Fruit fly (Drosophila melanogaster) whole organism, embryonic: Measurements from ENCODE around the gene CG13622.

Experiments used
- Asciz ChIP-seq: fragments of 200-800 bp; sonication (Bioruptor generic); optimal IDR thresholded peaks from 2 replicates; lab custom pipeline; 2017; ENCODE audit warnings: missing biosample characterization, mild to moderate bottlenecking, missing genetic modification characterization, missing genetic modification reagents
- CG10209 ChIP-seq: fragments of 200-800 bp; sonication (Bioruptor generic); optimal IDR thresholded peaks from 3 replicates; lab custom pipeline; 2017; ENCODE audit warnings: missing biosample characterization, mild to moderate bottlenecking, missing genetic modification characterization, missing genetic modification reagents
- CG10366 ChIP-seq: fragments of 200-800 bp; sonication (Bioruptor generic); IDR thresholded peaks from 2 replicates; pipeline ENCODE4 v1.3.6; 2022; ENCODE audit warnings: missing biosample characterization, missing genetic modification characterization
- CG1233 ChIP-seq: fragments of 200-800 bp; sonication (Bioruptor generic); optimal IDR thresholded peaks from 4 replicates; lab custom pipeline; 2018; ENCODE audit warnings: missing biosample characterization, mild to moderate bottlenecking, missing genetic modification characterization
- CG12391 ChIP-seq: fragments of 200-800 bp; sonication (Bioruptor generic); optimal IDR thresholded peaks from 3 replicates; lab custom pipeline; 2018; ENCODE audit warnings: missing biosample characterization, mild to moderate bottlenecking, missing genetic modification characterization, moderate library complexity
- CG13424 ChIP-seq: fragments of 200-800 bp; sonication (Bioruptor generic); optimal IDR thresholded peaks from 2 replicates; lab custom pipeline; 2019; ENCODE audit warnings: missing biosample characterization, mild to moderate bottlenecking, missing genetic modification characterization, moderate library complexity
- CG14441 ChIP-seq: fragments of 200-800 bp; sonication (Bioruptor generic); IDR thresholded peaks from 2 replicates; pipeline ENCODE4 v1.3.6; 2022; ENCODE audit warnings: missing biosample characterization, missing genetic modification characterization
- CG15479 ChIP-seq: fragments of 200-800 bp; sonication (Bioruptor generic); optimal IDR thresholded peaks from 3 replicates; lab custom pipeline; 2019; ENCODE audit warnings: missing biosample characterization, mild to moderate bottlenecking, missing genetic modification characterization, moderate library complexity
- CG17829 ChIP-seq: fragments of 200-800 bp; optimal IDR thresholded peaks from 2 replicates; lab custom pipeline; 2019; ENCODE audit warnings: missing biosample characterization, mild to moderate bottlenecking, missing genetic modification characterization, moderate library complexity
- CG2712 ChIP-seq: fragments of 200-800 bp; optimal IDR thresholded peaks from 3 replicates; lab custom pipeline; 2019; ENCODE audit warnings: missing biosample characterization, mild to moderate bottlenecking, missing genetic modification characterization, moderate library complexity
- CG34224 ChIP-seq: fragments of 200-800 bp; sonication (Bioruptor generic); IDR thresholded peaks from 3 replicates; pipeline ENCODE4 v1.3.6; 2022; ENCODE audit warnings: missing biosample characterization, missing genetic modification characterization; ENCODE audit not compliant: partially characterized antibody
- CG3838 ChIP-seq: fragments of 200-800 bp; sonication (Bioruptor generic); optimal IDR thresholded peaks from 3 replicates; lab custom pipeline; 2016; ENCODE audit warnings: missing biosample characterization, missing genetic modification characterization
- CG42726 ChIP-seq: fragments of 200-800 bp; sonication (Bioruptor generic); IDR thresholded peaks from 2 replicates; pipeline ENCODE4 v1.3.6; 2022; ENCODE audit warnings: missing biosample characterization, missing genetic modification characterization; ENCODE audit not compliant: partially characterized antibody
- CG4328 ChIP-seq: fragments of 200-800 bp; sonication (Bioruptor generic); optimal IDR thresholded peaks from 3 replicates; lab custom pipeline; 2017; ENCODE audit warnings: missing biosample characterization, missing genetic modification reagents, missing genetic modification characterization
- CG4730 ChIP-seq: fragments of 200-800 bp; sonication (Bioruptor generic); IDR thresholded peaks from 2 replicates; pipeline ENCODE4 v1.3.6; 2022; ENCODE audit warnings: missing biosample characterization, missing genetic modification characterization
- CG6813 ChIP-seq: fragments of 200-800 bp; sonication (Bioruptor generic); optimal IDR thresholded peaks from 2 replicates; lab custom pipeline; 2017; ENCODE audit warnings: missing biosample characterization, missing genetic modification characterization, mild to moderate bottlenecking, moderate library complexity, missing genetic modification reagents
- CG7786 ChIP-seq: fragments of 200-800 bp; sonication (Bioruptor generic); optimal IDR thresholded peaks from 2 replicates; lab custom pipeline; 2016; ENCODE audit warnings: missing biosample characterization, missing genetic modification characterization
- CG7987 ChIP-seq: fragments of 200-800 bp; sonication (Bioruptor generic); optimal IDR thresholded peaks from 2 replicates; lab custom pipeline; 2018; ENCODE audit warnings: missing biosample characterization, mild to moderate bottlenecking, missing genetic modification characterization, moderate library complexity
- CG8359 ChIP-seq: fragments of 200-800 bp; sonication (Bioruptor generic); optimal IDR thresholded peaks from 2 replicates; lab custom pipeline; 2017; ENCODE audit warnings: missing biosample characterization, mild to moderate bottlenecking, missing genetic modification characterization, borderline replicate concordance
- Deaf1 ChIP-seq: fragments of 200-800 bp; optimal IDR thresholded peaks from 3 replicates; lab custom pipeline; 2019; ENCODE audit warnings: missing biosample characterization, mild to moderate bottlenecking, missing genetic modification characterization, moderate library complexity
- Dip2 ChIP-seq: fragments of 200-800 bp; sonication (Bioruptor generic); IDR thresholded peaks from 2 replicates; pipeline ENCODE4 v1.3.6; 2022; ENCODE audit warnings: missing biosample characterization, missing genetic modification characterization
- Drgx ChIP-seq: fragments of 200-800 bp; sonication (Bioruptor generic); IDR thresholded peaks from 2 replicates; pipeline ENCODE4 v1.3.6; 2022; ENCODE audit warnings: missing biosample characterization, missing genetic modification characterization
- GATAe ChIP-seq: fragments of 200-800 bp; sonication (Bioruptor generic); conservative IDR thresholded peaks from 2 replicates; pipeline ENCODE4 v1.3.6; 2022; ENCODE audit warnings: missing biosample characterization, missing genetic modification characterization
- Gsc ChIP-seq: fragments of 200-800 bp; sonication (Bioruptor generic); IDR thresholded peaks from 2 replicates; pipeline ENCODE4 v1.3.6; 2022; ENCODE audit warnings: missing biosample characterization, missing genetic modification characterization
- Myb ChIP-seq: fragments of 200-800 bp; sonication (Bioruptor generic); optimal IDR thresholded peaks from 2 replicates; lab custom pipeline; 2016; ENCODE audit warnings: missing biosample characterization, missing genetic modification characterization
- Rfx ChIP-seq: fragments of 200-800 bp; sonication (Bioruptor generic); IDR thresholded peaks from 2 replicates; pipeline ENCODE4 v1.3.6; 2022; ENCODE audit warnings: missing biosample characterization, missing genetic modification characterization
- Sox102F ChIP-seq: fragments of 200-800 bp; sonication (Bioruptor generic); optimal IDR thresholded peaks from 2 replicates; lab custom pipeline; 2018; ENCODE audit warnings: missing biosample characterization, mild to moderate bottlenecking, missing genetic modification characterization, moderate library complexity
- Usf ChIP-seq: fragments of 200-800 bp; sonication (Bioruptor generic); optimal IDR thresholded peaks from 2 replicates; lab custom pipeline; 2017; ENCODE audit warnings: missing genotype, missing biosample characterization, missing genetic modification characterization
- abd-A ChIP-seq: fragments of 200-800 bp; sonication (Bioruptor generic); optimal IDR thresholded peaks from 3 replicates; lab custom pipeline; 2019; ENCODE audit warnings: missing biosample characterization, mild to moderate bottlenecking, missing genetic modification characterization, moderate library complexity
- ap ChIP-seq: fragments of 200-800 bp; sonication (Bioruptor generic); IDR thresholded peaks from 2 replicates; pipeline ENCODE4 v1.3.6; 2022; ENCODE audit warnings: missing biosample characterization, missing genetic modification characterization
- ato ChIP-seq: fragments of 200-800 bp; sonication (Bioruptor generic); IDR thresholded peaks from 2 replicates; pipeline ENCODE4 v1.3.6; 2022; ENCODE audit warnings: missing biosample characterization, missing genetic modification characterization; ENCODE audit not compliant: partially characterized antibody
- da ChIP-seq: fragments of 200-800 bp; sonication (Bioruptor generic); optimal IDR thresholded peaks from 2 replicates; lab custom pipeline; 2016; ENCODE audit warnings: missing biosample characterization, missing genetic modification characterization
- dm ChIP-seq: fragments of 200-800 bp; sonication (Bioruptor generic); optimal IDR thresholded peaks from 3 replicates; lab custom pipeline; 2016; ENCODE audit warnings: missing biosample characterization, missing genetic modification characterization
- dpn ChIP-seq, 2 experiments: fragments of 200-800 bp; sonication (Bioruptor generic); optimal IDR thresholded peaks; 3 replicates each; lab custom pipeline; 2016; ENCODE audit warnings: missing biosample characterization in 2 of 2, missing genetic modification characterization in 2 of 2
- jigr1 ChIP-seq: fragments of 200-800 bp; sonication (Bioruptor generic); IDR thresholded peaks from 3 replicates; pipeline ENCODE4 v1.3.6; 2022; ENCODE audit warnings: missing biosample characterization, missing genetic modification characterization
- ken ChIP-seq: fragments of 200-800 bp; sonication (Bioruptor generic); IDR thresholded peaks from 3 replicates; pipeline ENCODE4 v1.3.6; 2022; ENCODE audit warnings: missing biosample characterization, missing genetic modification characterization
- kni ChIP-seq: fragments of 200-800 bp; sonication (Bioruptor generic); optimal IDR thresholded peaks from 3 replicates; lab custom pipeline; 2017; ENCODE audit warnings: mild to moderate bottlenecking, missing biosample characterization, missing genetic modification reagents, missing genetic modification characterization
- mld ChIP-seq: fragments of 200-800 bp; sonication (Bioruptor generic); IDR thresholded peaks from 3 replicates; pipeline ENCODE4 v1.3.6; 2022; ENCODE audit warnings: missing biosample characterization, missing genetic modification characterization; ENCODE audit not compliant: partially characterized antibody
- nau ChIP-seq: fragments of 200-800 bp; sonication (Bioruptor generic); optimal IDR thresholded peaks from 3 replicates; lab custom pipeline; 2017; ENCODE audit warnings: missing biosample characterization, mild to moderate bottlenecking, missing genetic modification characterization, missing genetic modification reagents
- ro ChIP-seq: fragments of 200-800 bp; sonication (Bioruptor generic); IDR thresholded peaks from 2 replicates; pipeline ENCODE4 v1.3.6; 2022; ENCODE audit warnings: missing biosample characterization, missing genetic modification characterization
- row ChIP-seq: fragments of 200-800 bp; sonication (Bioruptor generic); IDR thresholded peaks from 3 replicates; pipeline ENCODE4 v1.3.6; 2022; ENCODE audit warnings: missing biosample characterization, missing genetic modification characterization
- seq ChIP-seq: fragments of 200-800 bp; sonication (Bioruptor generic); IDR thresholded peaks from 2 replicates; pipeline ENCODE4 v1.3.6; 2022; ENCODE audit warnings: missing biosample characterization, missing genetic modification characterization
- sr ChIP-seq: fragments of 200-800 bp; sonication (Bioruptor generic); IDR thresholded peaks from 3 replicates; pipeline ENCODE4 v1.3.6; 2022; ENCODE audit warnings: missing biosample characterization, missing genetic modification characterization
- trem ChIP-seq: fragments of 200-800 bp; optimal IDR thresholded peaks from 3 replicates; lab custom pipeline; 2019; ENCODE audit warnings: missing biosample characterization, mild to moderate bottlenecking, missing genetic modification characterization, moderate library complexity
- tup ChIP-seq: fragments of 200-800 bp; sonication (Bioruptor generic); optimal IDR thresholded peaks from 2 replicates; lab custom pipeline; 2016; ENCODE audit warnings: missing biosample characterization, mild to moderate bottlenecking, missing genetic modification characterization, moderate library complexity
- twi ChIP-seq: fragments of 200-800 bp; optimal IDR thresholded peaks from 2 replicates; lab custom pipeline; 2019; ENCODE audit warnings: missing biosample characterization, mild to moderate bottlenecking, missing genetic modification characterization, moderate library complexity
- vnd ChIP-seq: fragments of 200-800 bp; sonication (Bioruptor generic); IDR thresholded peaks from 3 replicates; pipeline ENCODE4 v1.3.6; 2022; ENCODE audit warnings: missing biosample characterization, missing genetic modification characterization; ENCODE audit not compliant: partially characterized antibody
- z ChIP-seq: fragments of 200-800 bp; sonication (Bioruptor generic); IDR thresholded peaks from 3 replicates; pipeline ENCODE4 v1.3.6; 2022; ENCODE audit warnings: missing biosample characterization, missing genetic modification characterization
- zf30C ChIP-seq: fragments of 200-800 bp; sonication (Bioruptor generic); optimal IDR thresholded peaks from 3 replicates; lab custom pipeline; 2018; ENCODE audit warnings: missing biosample characterization, mild to moderate bottlenecking, missing genetic modification characterization
- zfh2 ChIP-seq: fragments of 200-800 bp; sonication (Bioruptor generic); optimal IDR thresholded peaks from 2 replicates; lab custom pipeline; 2016; ENCODE audit warnings: missing biosample characterization, missing genetic modification characterization

The CG13622 gene

DNA sequence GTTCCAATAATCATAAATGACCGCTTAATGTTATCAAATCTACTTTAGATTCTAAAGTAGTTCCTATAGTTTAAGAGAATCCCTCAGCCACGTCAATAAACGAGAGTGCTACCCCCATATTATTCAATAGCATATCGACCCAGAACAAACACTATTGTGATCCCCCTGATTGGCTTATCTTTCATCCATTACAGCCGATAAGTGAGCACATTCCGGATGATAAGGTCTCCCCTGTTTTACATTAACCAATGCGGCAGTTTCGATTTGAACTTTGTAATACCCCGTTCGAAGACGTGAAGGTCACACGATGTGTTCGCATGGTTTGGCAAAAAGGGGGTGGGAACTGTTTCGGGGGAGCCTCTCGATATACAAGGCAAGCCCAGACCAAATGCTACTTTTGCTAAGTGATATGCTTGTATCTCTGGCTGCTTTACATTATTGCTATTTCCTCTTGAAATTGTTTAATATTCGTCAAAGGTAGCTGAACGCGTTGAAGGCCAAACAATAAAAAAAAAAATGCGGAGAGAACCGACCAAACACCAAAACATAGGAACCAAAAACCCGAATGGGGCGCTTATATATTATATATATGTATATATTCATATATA is 40.8 kb upstream of the CG13622 start (continued):
- TF ChIP-seq Gsc (GFP tag; lab: Robert Waterston, UW) (no peak), row (GFP tag; lab: Robert Waterston, UW) (no peak), ro (GFP tag; lab: Robert Waterston, UW) (no peak), mld (no peak), CG34224 (GFP tag; lab: Robert Waterston, UW) (no peak), CG10366 (GFP tag; lab: Robert Waterston, UW) (no peak), Usf (no peak), GATAe (GFP tag; lab: Robert Waterston, UW) (0 out of 2 replicates have a peak, but pooled peaks have one; percentile 38), da (GFP tag; lab: Kevin White, UChicago) (no peak), CG10209 (no peak), z (GFP tag; lab: Robert Waterston, UW) (no peak), sr (GFP tag; lab: Robert Waterston, UW) (no peak), CG1233 (GFP tag; lab: Kevin White, UChicago) (peak; percentile 2), twi (tag; lab: Kevin White, UChicago) (no peak), Asciz (GFP tag; lab: Kevin White, UChicago) (no peak), ken (GFP tag; lab: Robert Waterston, UW) (no peak), CG42726 (GFP tag; lab: Robert Waterston, UW) (no peak), nau (no peak), kni (GFP tag; lab: Kevin White, UChicago) (no peak), dpn (GFP tag; optimal IDR thresholded peaks at IDR 0.05; lab: Kevin White, UChicago) (no peak), zfh2 (GFP tag; lab: Kevin White, UChicago) (no peak), Drgx (GFP tag; lab: Robert Waterston, UW) (no peak), CG4328 (GFP tag; lab: Kevin White, UChicago) (no peak), Sox102F (GFP tag; lab: Kevin White, UChicago) (no peak), seq (GFP tag; lab: Robert Waterston, UW) (no peak), CG2712 (tag; lab: Kevin White, UChicago) (no peak), CG7987 (GFP tag; lab: Kevin White, UChicago) (peak; percentile 70), CG6813 (GFP tag; lab: Kevin White, UChicago) (peak; percentile 8), CG12391 (tag; lab: Kevin White, UChicago) (no peak), CG17829 (no peak), CG15479 (GFP tag; lab: Kevin White, UChicago) (no peak), CG4730 (GFP tag; lab: Robert Waterston, UW) (no peak), Deaf1 (tag; lab: Kevin White, UChicago) (no peak), Dip2 (no peak), Rfx (GFP tag; lab: Robert Waterston, UW) (0 out of 2 replicates have a peak, but pooled peaks have one; percentile 13), ato (no peak), jigr1 (no peak), CG13424 (no peak), zf30C (no peak), CG14441 (GFP tag; lab: Robert Waterston, UW) (no peak), vnd (GFP tag; lab: Robert Waterston, UW) (no peak), CG3838 (no peak), Myb (GFP tag; lab: Kevin White, UChicago) (no peak), abd-A (tag; lab: Kevin White, UChicago) (no peak), ap (GFP tag; lab: Robert Waterston, UW) (no peak), dm (GFP tag; lab: Kevin White, UChicago) (no peak), tup (GFP tag; lab: Kevin White, UChicago) (no peak), trem (tag; lab: Kevin White, UChicago) (no peak), CG7786 (GFP tag; lab: Kevin White, UChicago) (no peak), CG8359 (GFP tag; lab: Kevin White, UChicago) (no peak)
